Fruit fly (Drosophila melanogaster) whole organism, adult: ENCODE results near the gene PIP82.

Experiments used
- CG14711 ChIP-seq: fragments of 200-800 bp; sonication (Bioruptor generic); optimal IDR thresholded peaks from 2 replicates; lab custom pipeline; 2018; ENCODE audit warnings: missing biosample characterization, mild to moderate bottlenecking, missing genetic modification characterization, moderate library complexity
- CG1620 ChIP-seq: fragments of 200-800 bp; sonication (Bioruptor generic); optimal IDR thresholded peaks from 2 replicates; lab custom pipeline; 2016; ENCODE audit warnings: missing biosample characterization, missing genetic modification characterization
- CG33017 ChIP-seq: fragments of 200-800 bp; sonication (Bioruptor generic); optimal IDR thresholded peaks from 2 replicates; lab custom pipeline; 2018; ENCODE audit warnings: missing biosample characterization, mild to moderate bottlenecking, missing genetic modification characterization, moderate library complexity
- CG5204 ChIP-seq: fragments of 200-800 bp; sonication (Bioruptor generic); optimal IDR thresholded peaks from 2 replicates; lab custom pipeline; 2016; ENCODE audit warnings: missing biosample characterization, missing genetic modification characterization
- CG7045 ChIP-seq: fragments of 200-800 bp; sonication (Bioruptor generic); optimal IDR thresholded peaks from 2 replicates; lab custom pipeline; 2017; ENCODE audit warnings: missing biosample characterization, mild to moderate bottlenecking, missing genetic modification characterization
- Clk ChIP-seq: fragments of 200-800 bp; sonication (Bioruptor generic); optimal IDR thresholded peaks from 2 replicates; lab custom pipeline; 2017; ENCODE audit warnings: missing biosample characterization, missing genetic modification characterization
- Crg-1 ChIP-seq: fragments of 200-800 bp; sonication (Bioruptor generic); optimal IDR thresholded peaks from 2 replicates; lab custom pipeline; 2016; ENCODE audit warnings: missing biosample characterization, missing genetic modification characterization
- Mnt ChIP-seq: fragments of 200-800 bp; sonication (Bioruptor generic); optimal IDR thresholded peaks from 2 replicates; lab custom pipeline; 2016; ENCODE audit warnings: missing biosample characterization, mild to moderate bottlenecking, missing genetic modification characterization
- cic ChIP-seq: fragments of 200-800 bp; sonication (Bioruptor generic); optimal IDR thresholded peaks from 2 replicates; lab custom pipeline; 2017; ENCODE audit warnings: missing biosample characterization, mild to moderate bottlenecking, missing genetic modification characterization, moderate library complexity
- kay ChIP-seq: fragments of 200-800 bp; sonication (Bioruptor generic); peaks from one replicate; lab custom pipeline; 2016; ENCODE audit warnings: missing biosample characterization, missing genetic modification characterization, borderline replicate concordance
- pad ChIP-seq: fragments of 200-800 bp; sonication (Bioruptor generic); optimal IDR thresholded peaks from 3 replicates; lab custom pipeline; 2017; ENCODE audit warnings: missing biosample characterization, missing genetic modification characterization, mild to moderate bottlenecking, moderate library complexity, missing genetic modification reagents
- tj ChIP-seq: fragments of 200-800 bp; sonication (Bioruptor generic); optimal IDR thresholded peaks from 3 replicates; lab custom pipeline; 2017; ENCODE audit warnings: missing biosample characterization, mild to moderate bottlenecking, missing genetic modification characterization, moderate library complexity

DNA sequence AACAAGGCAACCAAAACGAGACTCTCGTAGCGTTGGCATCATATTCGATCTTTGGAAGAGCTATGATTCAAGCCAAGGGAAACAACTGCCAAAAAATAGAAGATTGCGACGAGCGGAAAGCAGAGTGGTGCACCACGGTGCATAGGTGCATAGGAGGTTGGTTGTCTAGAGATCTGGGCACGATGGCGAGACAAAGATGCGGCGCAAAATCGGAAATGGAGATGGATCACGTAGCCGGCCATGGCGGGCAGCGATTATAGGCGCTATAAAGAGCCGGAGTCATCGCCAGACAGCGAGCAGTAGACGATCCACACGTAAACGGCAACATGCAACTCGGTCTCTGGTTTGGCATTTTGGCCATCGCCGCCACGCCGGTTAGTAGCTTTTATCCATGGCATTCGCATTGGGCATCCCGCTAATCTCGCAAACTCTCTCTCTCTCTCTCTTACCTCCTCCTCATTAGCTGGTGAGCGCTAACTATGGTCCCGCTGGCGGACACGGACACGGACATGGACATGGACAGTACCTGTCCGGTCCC lies 50.4 kb downstream of the PIP82 start, which contains the start of gene Cp36:
- no peak for TF ChIP-seq Clk (GFP tag; lab: Kevin White, UChicago)
- no peak for TF ChIP-seq CG33017
- peak; percentile 65 for TF ChIP-seq CG1620 (GFP tag; lab: Kevin White, UChicago)
- no peak for TF ChIP-seq kay
- TF ChIP-seq CG7045 = no peak
- TF ChIP-seq pad (GFP tag; lab: Kevin White, UChicago) = no peak
- TF ChIP-seq Crg-1 = peak; percentile 81
- TF ChIP-seq tj (GFP tag; lab: Kevin White, UChicago) = no peak
- no peak for TF ChIP-seq CG14711 (tag; lab: Kevin White, UChicago)
- TF ChIP-seq cic (GFP tag; lab: Kevin White, UChicago) = no peak
- TF ChIP-seq CG5204 (GFP tag; lab: Kevin White, UChicago) = no peak
- no peak for TF ChIP-seq Mnt (GFP tag; lab: Kevin White, UChicago)
